Fruit fly (Drosophila melanogaster) whole organism, embryonic: ENCODE measurements around the gene Mad.

Experiments used
- ATbp ChIP-seq: fragments of 200-800 bp; sonication (Bioruptor generic); optimal IDR thresholded peaks from 2 replicates; lab custom pipeline; 2017; ENCODE audit warnings: missing biosample characterization, mild to moderate bottlenecking, missing genetic modification characterization, missing genetic modification reagents
- Antp ChIP-seq: fragments of 200-800 bp; sonication (Bioruptor generic); optimal IDR thresholded peaks from 3 replicates; lab custom pipeline; 2016; ENCODE audit warnings: missing biosample characterization, missing genetic modification characterization
- CG10267 ChIP-seq: fragments of 200-800 bp; sonication (Bioruptor generic); optimal IDR thresholded peaks from 2 replicates; lab custom pipeline; 2018; ENCODE audit warnings: missing biosample characterization, mild to moderate bottlenecking, missing genetic modification characterization, moderate library complexity
- CG10366 ChIP-seq: fragments of 200-800 bp; sonication (Bioruptor generic); IDR thresholded peaks from 2 replicates; pipeline ENCODE4 v1.3.6; 2022; ENCODE audit warnings: missing biosample characterization, missing genetic modification characterization
- CG11456 ChIP-seq: fragments of 200-800 bp; sonication (Bioruptor generic); IDR thresholded peaks from 3 replicates; pipeline ENCODE4 v1.3.6; 2022; ENCODE audit warnings: missing biosample characterization, missing genetic modification characterization
- CG15073 ChIP-seq: fragments of 200-800 bp; sonication (Bioruptor generic); optimal IDR thresholded peaks from 2 replicates; lab custom pipeline; 2016; ENCODE audit warnings: missing biosample characterization, missing genetic modification characterization
- CG15269 ChIP-seq: fragments of 200-800 bp; sonication (Bioruptor generic); optimal IDR thresholded peaks from 2 replicates; lab custom pipeline; 2018; ENCODE audit warnings: missing biosample characterization, mild to moderate bottlenecking, missing genetic modification characterization, moderate library complexity
- CG16779 ChIP-seq: fragments of 200-800 bp; sonication (Bioruptor generic); IDR thresholded peaks from 2 replicates; pipeline ENCODE4 v1.3.6; 2022; ENCODE audit warnings: missing biosample characterization, missing genetic modification characterization
- CG17359 ChIP-seq: fragments of 200-800 bp; sonication (Bioruptor generic); optimal IDR thresholded peaks from 3 replicates; lab custom pipeline; 2018; ENCODE audit warnings: missing biosample characterization, mild to moderate bottlenecking, missing genetic modification characterization, moderate library complexity
- CG17385 ChIP-seq: fragments of 200-800 bp; sonication (Bioruptor generic); optimal IDR thresholded peaks from 3 replicates; lab custom pipeline; 2018; ENCODE audit warnings: missing biosample characterization, mild to moderate bottlenecking, missing genetic modification characterization
- CG18262 ChIP-seq: fragments of 200-800 bp; optimal IDR thresholded peaks from 3 replicates; lab custom pipeline; 2019; ENCODE audit warnings: missing biosample characterization, mild to moderate bottlenecking, missing genetic modification characterization, moderate library complexity
- CG33213 ChIP-seq: fragments of 200-800 bp; sonication (Bioruptor generic); optimal IDR thresholded peaks from 3 replicates; lab custom pipeline; 2016; ENCODE audit warnings: missing biosample characterization, missing genetic modification characterization
- CG3407 ChIP-seq: fragments of 200-800 bp; sonication (Bioruptor generic); optimal IDR thresholded peaks from 2 replicates; lab custom pipeline; 2018; ENCODE audit warnings: missing biosample characterization, mild to moderate bottlenecking, missing genetic modification characterization
- CG3838 ChIP-seq: fragments of 200-800 bp; sonication (Bioruptor generic); optimal IDR thresholded peaks from 3 replicates; lab custom pipeline; 2016; ENCODE audit warnings: missing biosample characterization, missing genetic modification characterization
- CG4328 ChIP-seq: fragments of 200-800 bp; sonication (Bioruptor generic); optimal IDR thresholded peaks from 3 replicates; lab custom pipeline; 2017; ENCODE audit warnings: missing biosample characterization, missing genetic modification reagents, missing genetic modification characterization
- CG4360 ChIP-seq: fragments of 200-800 bp; sonication (Bioruptor generic); IDR thresholded peaks from 2 replicates; pipeline ENCODE4 v1.3.6; 2022; ENCODE audit warnings: missing biosample characterization, missing genetic modification characterization
- CG6654 ChIP-seq: fragments of 200-800 bp; sonication (Bioruptor generic); optimal IDR thresholded peaks from 2 replicates; lab custom pipeline; 2017; ENCODE audit warnings: missing biosample characterization, mild to moderate bottlenecking, missing genetic modification characterization
- CG6854 ChIP-seq: fragments of 200-800 bp; sonication (Bioruptor generic); optimal IDR thresholded peaks from 3 replicates; lab custom pipeline; 2017; ENCODE audit warnings: missing biosample characterization, mild to moderate bottlenecking, missing genetic modification characterization
- CG7357 ChIP-seq: fragments of 200-800 bp; sonication (Bioruptor generic); IDR thresholded peaks from 3 replicates; pipeline ENCODE4 v1.3.6; 2022; ENCODE audit warnings: missing biosample characterization, missing genetic modification characterization
- CG7372 ChIP-seq: fragments of 200-800 bp; sonication (Bioruptor generic); IDR thresholded peaks from 2 replicates; pipeline ENCODE4 v1.3.6; 2022; ENCODE audit warnings: missing biosample characterization, missing genetic modification characterization
- CG8944 ChIP-seq: fragments of 200-800 bp; sonication (Bioruptor generic); optimal IDR thresholded peaks from 3 replicates; lab custom pipeline; 2016; ENCODE audit warnings: missing biosample characterization, missing genetic modification characterization
- CG9727 ChIP-seq: fragments of 200-800 bp; sonication (Bioruptor generic); optimal IDR thresholded peaks from 3 replicates; lab custom pipeline; 2017; ENCODE audit warnings: missing biosample characterization, mild to moderate bottlenecking, missing genetic modification characterization
- CkIIα-i1 ChIP-seq: fragments of 200-800 bp; sonication (Bioruptor generic); IDR thresholded peaks from 2 replicates; pipeline ENCODE4 v1.3.6; 2022; ENCODE audit warnings: missing biosample characterization, missing genetic modification characterization
- Dek ChIP-seq: fragments of 200-800 bp; sonication (Bioruptor generic); optimal IDR thresholded peaks from 3 replicates; lab custom pipeline; 2019; ENCODE audit warnings: missing biosample characterization, mild to moderate bottlenecking, missing genetic modification characterization, moderate library complexity
- Dp ChIP-seq: fragments of 200-800 bp; sonication (Bioruptor generic); optimal IDR thresholded peaks from 2 replicates; lab custom pipeline; 2018; ENCODE audit warnings: missing biosample characterization, mild to moderate bottlenecking, missing genetic modification characterization, moderate library complexity
- Elba2 ChIP-seq: fragments of 200-800 bp; sonication (Bioruptor generic); optimal IDR thresholded peaks from 3 replicates; lab custom pipeline; 2016; ENCODE audit warnings: missing biosample characterization, missing genetic modification characterization
- Ets97D ChIP-seq: fragments of 200-800 bp; sonication (Bioruptor generic); optimal IDR thresholded peaks from 3 replicates; lab custom pipeline; 2016; ENCODE audit warnings: missing biosample characterization, missing genetic modification characterization
- Fer2 ChIP-seq: fragments of 200-800 bp; sonication (Bioruptor generic); optimal IDR thresholded peaks from 2 replicates; lab custom pipeline; 2018; ENCODE audit warnings: missing biosample characterization, mild to moderate bottlenecking, missing genetic modification characterization, moderate library complexity
- Mrtf ChIP-seq: fragments of 200-800 bp; sonication (Bioruptor generic); IDR thresholded peaks from 3 replicates; pipeline ENCODE4 v1.3.6; 2022; ENCODE audit warnings: missing biosample characterization, missing genetic modification characterization
- Myb ChIP-seq: fragments of 200-800 bp; sonication (Bioruptor generic); optimal IDR thresholded peaks from 2 replicates; lab custom pipeline; 2016; ENCODE audit warnings: missing biosample characterization, missing genetic modification characterization
- NK7.1 ChIP-seq: fragments of 200-800 bp; sonication (Bioruptor generic); optimal IDR thresholded peaks from 3 replicates; lab custom pipeline; 2016; ENCODE audit warnings: missing biosample characterization, missing genetic modification characterization
- PHDP ChIP-seq: fragments of 200-800 bp; sonication (Bioruptor generic); optimal IDR thresholded peaks from 3 replicates; lab custom pipeline; 2018; ENCODE audit warnings: missing biosample characterization, mild to moderate bottlenecking, missing genetic modification characterization, moderate library complexity
- Side ChIP-seq: fragments of 200-800 bp; sonication (Bioruptor generic); optimal IDR thresholded peaks from 2 replicates; lab custom pipeline; 2016; ENCODE audit warnings: missing biosample characterization, missing genetic modification characterization
- Stat92E ChIP-seq, 3 experiments: fragments of >200 bp in 2 of 3; fragments of 200-800 bp in 1 of 3; sonication (Bioruptor generic) in 1 of 3; optimal IDR thresholded peaks; 2 replicates each; lab custom pipeline; 2017 to 2019; ENCODE audit warnings: missing biosample characterization in 3 of 3, missing genetic modification characterization in 3 of 3, mild to moderate bottlenecking in 1 of 3, moderate library complexity in 1 of 3
- ab ChIP-seq: fragments of 200-800 bp; sonication (Bioruptor generic); optimal IDR thresholded peaks from 2 replicates; lab custom pipeline; 2016; ENCODE audit warnings: missing biosample characterization, missing genetic modification characterization
- az2 ChIP-seq: fragments of 200-800 bp; sonication (Bioruptor generic); optimal IDR thresholded peaks from 3 replicates; lab custom pipeline; 2016; ENCODE audit warnings: missing biosample characterization, missing genetic modification characterization
- cad ChIP-seq: fragments of >200 bp; optimal IDR thresholded peaks from 2 replicates; lab custom pipeline; 2017; ENCODE audit warnings: missing biosample characterization, missing genetic modification characterization
- dan ChIP-seq: fragments of 200-800 bp; sonication (Bioruptor generic); IDR thresholded peaks from 2 replicates; pipeline ENCODE4 v1.3.6; 2022; ENCODE audit warnings: missing biosample characterization, missing genetic modification characterization
- dpn ChIP-seq, 2 experiments: fragments of 200-800 bp; sonication (Bioruptor generic); optimal IDR thresholded peaks; 3 replicates each; lab custom pipeline; 2016; ENCODE audit warnings: missing biosample characterization in 2 of 2, missing genetic modification characterization in 2 of 2
- ems ChIP-seq: fragments of 200-800 bp; sonication (Bioruptor generic); optimal IDR thresholded peaks from 3 replicates; lab custom pipeline; 2016; ENCODE audit warnings: missing biosample characterization, missing genetic modification characterization
- fu2 ChIP-seq: fragments of 200-800 bp; sonication (Bioruptor generic); optimal IDR thresholded peaks from 2 replicates; lab custom pipeline; 2016; ENCODE audit warnings: missing biosample characterization, missing genetic modification characterization
- pan ChIP-seq, 4 experiments: fragments of >200 bp in 3 of 4; fragments of 200-800 bp in 1 of 4; sonication (Bioruptor generic) in 1 of 4; optimal IDR thresholded peaks in 3 of 4; IDR thresholded peaks in 1 of 4; 2 replicates each; pipeline versions ENCODE4 v1.3.6 to Lab custom; 2017 to 2022; ENCODE audit warnings: missing biosample characterization in 2 of 4, missing genetic modification characterization in 2 of 4, mixed read lengths in 1 of 4
- pfk ChIP-seq: fragments of 200-800 bp; sonication (Bioruptor generic); optimal IDR thresholded peaks from 2 replicates; lab custom pipeline; 2018; ENCODE audit warnings: missing biosample characterization, mild to moderate bottlenecking, missing genetic modification characterization, moderate library complexity
- pho ChIP-seq: fragments of 200-800 bp; sonication (Bioruptor generic); optimal IDR thresholded peaks from 2 replicates; lab custom pipeline; 2016; ENCODE audit warnings: missing biosample characterization, missing genetic modification characterization
- schlank ChIP-seq: fragments of 200-800 bp; sonication (Bioruptor generic); optimal IDR thresholded peaks from 2 replicates; lab custom pipeline; 2018; ENCODE audit warnings: missing biosample characterization, mild to moderate bottlenecking, missing genetic modification characterization
- sens-2 ChIP-seq: fragments of 200-800 bp; sonication (Bioruptor generic); IDR thresholded peaks from 2 replicates; pipeline ENCODE4 v1.3.6; 2022; ENCODE audit warnings: missing biosample characterization, missing genetic modification characterization
- seq ChIP-seq: fragments of 200-800 bp; sonication (Bioruptor generic); IDR thresholded peaks from 2 replicates; pipeline ENCODE4 v1.3.6; 2022; ENCODE audit warnings: missing biosample characterization, missing genetic modification characterization
- tin ChIP-seq: fragments of 200-800 bp; sonication (Bioruptor generic); optimal IDR thresholded peaks from 3 replicates; lab custom pipeline; 2016; ENCODE audit warnings: missing biosample characterization, missing genetic modification characterization
- toy ChIP-seq: fragments of 200-800 bp; sonication (Bioruptor generic); IDR thresholded peaks from 2 replicates; pipeline ENCODE4 v1.3.6; 2022; ENCODE audit warnings: missing biosample characterization, missing genetic modification characterization
- unc-4 ChIP-seq: fragments of 200-800 bp; sonication (Bioruptor generic); IDR thresholded peaks from 2 replicates; pipeline ENCODE4 v1.3.6; 2022; ENCODE audit warnings: missing biosample characterization, missing genetic modification characterization; ENCODE audit not compliant: partially characterized antibody
- unpg ChIP-seq: fragments of 200-800 bp; sonication (Bioruptor generic); optimal IDR thresholded peaks from 3 replicates; lab custom pipeline; 2018; ENCODE audit warnings: missing biosample characterization, mild to moderate bottlenecking, missing genetic modification characterization, moderate library complexity

The Mad gene

DNA sequence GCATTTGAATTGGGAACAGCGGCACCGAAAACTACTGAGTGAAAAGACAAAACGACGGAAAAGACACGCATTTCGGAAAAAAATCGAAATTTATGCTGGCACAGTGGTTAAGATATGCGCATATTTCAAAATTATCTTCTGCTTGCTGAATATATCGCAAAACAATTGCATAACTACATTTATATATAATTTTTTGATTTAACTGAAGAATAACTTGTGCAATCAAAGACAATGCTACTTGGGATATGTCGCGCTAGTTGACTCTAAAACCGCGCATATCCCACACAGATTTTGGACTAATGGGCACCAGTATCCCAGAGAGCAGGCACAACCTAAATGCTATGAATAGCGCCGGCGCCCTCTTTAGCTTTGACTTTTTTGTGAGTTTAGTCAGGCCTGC is 58.6 kb downstream of the Mad start (continued):
- peak; percentile 40; the same call in 1 of the 3 replicates for TF ChIP-seq CG7357 (GFP tag; lab: Robert Waterston, UW)
- no peak for TF ChIP-seq CG6854
- no peak for TF ChIP-seq NK7.1 (GFP tag; lab: Kevin White, UChicago)
- TF ChIP-seq dpn (GFP tag; optimal IDR thresholded peaks at IDR 0.05; lab: Kevin White, UChicago): peak; percentile 8 to 26
- peak; percentile 20 for TF ChIP-seq CG4328 (GFP tag; lab: Kevin White, UChicago)
- TF ChIP-seq CG17359 (tag; lab: Kevin White, UChicago): peak; percentile 61
- no peak for TF ChIP-seq CG33213 (GFP tag; lab: Kevin White, UChicago)
- no peak for TF ChIP-seq pfk
- peak; percentile 28 for TF ChIP-seq PHDP (tag; lab: Kevin White, UChicago)
- TF ChIP-seq CG11456 (GFP tag; lab: Robert Waterston, UW): no peak
- 0 out of 2 replicates have a peak, but pooled peaks have one; percentile 9 for TF ChIP-seq CG7372 (GFP tag; lab: Robert Waterston, UW)
- TF ChIP-seq pho (GFP tag; lab: Kevin White, UChicago): no peak
- TF ChIP-seq Dp (GFP tag; lab: Kevin White, UChicago): no peak
- no peak for TF ChIP-seq cad (GFP tag; lab: Kevin White, UChicago)
- TF ChIP-seq schlank: no peak
- TF ChIP-seq Stat92E (GFP tag; optimal IDR thresholded peaks at IDR 0.05; lab: Kevin White, UChicago): no peak
- no peak for TF ChIP-seq unc-4 (GFP tag; lab: Robert Waterston, UW)
- no peak for TF ChIP-seq dan
- peak; percentile 12 for TF ChIP-seq Antp (GFP tag; lab: Kevin White, UChicago)
- no peak for TF ChIP-seq Myb (GFP tag; lab: Kevin White, UChicago)
- TF ChIP-seq CG16779 (GFP tag; lab: Robert Waterston, UW): no peak
- no peak for TF ChIP-seq CkIIα-i1 (GFP tag; lab: Robert Waterston, UW)
- no peak for TF ChIP-seq CG9727 (GFP tag; lab: Kevin White, UChicago)
- TF ChIP-seq CG4360 (GFP tag; lab: Robert Waterston, UW): no peak
- peak; percentile 34 for TF ChIP-seq ATbp
- TF ChIP-seq Mrtf: 0 out of 3 replicates have a peak, but pooled peaks have one; percentile 53
- no peak for TF ChIP-seq toy (GFP tag; lab: Robert Waterston, UW)
- TF ChIP-seq tin (GFP tag; lab: Kevin White, UChicago): no peak
- TF ChIP-seq ab: no peak
- peak; percentile 42 for TF ChIP-seq CG15269 (tag; lab: Kevin White, UChicago)
- TF ChIP-seq CG6654 (GFP tag; lab: Kevin White, UChicago): no peak
- TF ChIP-seq az2 (GFP tag; lab: Kevin White, UChicago): peak; percentile 40
- TF ChIP-seq unpg (GFP tag; lab: Kevin White, UChicago): peak; percentile 47
- no peak for TF ChIP-seq CG3407 (GFP tag; lab: Kevin White, UChicago)
- no peak for TF ChIP-seq Fer2 (tag; lab: Kevin White, UChicago)
- no peak for TF ChIP-seq fu2 (GFP tag; lab: Kevin White, UChicago)
- TF ChIP-seq CG8944 (GFP tag; lab: Kevin White, UChicago): peak; percentile 7
- no peak for TF ChIP-seq Side (GFP tag; lab: Kevin White, UChicago)
- no peak for TF ChIP-seq pan (optimal IDR thresholded peaks at IDR 0.05; lab: Kevin White, UChicago)
- TF ChIP-seq pan (GFP tag; optimal IDR thresholded peaks at IDR 0.05 in 1 of 2, IDR thresholded peaks at IDR 0.05 in 1 of 2): peak in 1 of 2 experiments; percentile 75
- TF ChIP-seq seq (GFP tag; lab: Robert Waterston, UW): peak; percentile 57
- TF ChIP-seq Ets97D (GFP tag; lab: Kevin White, UChicago): no peak
- peak; percentile 52 for TF ChIP-seq CG18262
- TF ChIP-seq CG10366 (GFP tag; lab: Robert Waterston, UW): peak; percentile 63
- peak; percentile 24 for TF ChIP-seq CG17385 (GFP tag; lab: Kevin White, UChicago)
- no peak for TF ChIP-seq sens-2 (GFP tag; lab: Robert Waterston, UW)
- TF ChIP-seq CG10267 (tag; lab: Kevin White, UChicago): no peak
- no peak for TF ChIP-seq Elba2
- TF ChIP-seq CG15073: no peak
- TF ChIP-seq CG3838: no peak
- TF ChIP-seq Dek (tag; lab: Kevin White, UChicago): no peak
- no peak for TF ChIP-seq ems (GFP tag; lab: Kevin White, UChicago)
